Worm (Caenorhabditis elegans) whole organism, young adult: Measurements from ENCODE around the gene hal-3.
A peak's percentile ranks its signal among the peaks of the same experiment; 100 is the strongest.

ENCODE experiments used
- B0336.3 ChIP-seq: fragments of 200-800 bp; sonication (Bioruptor generic); IDR thresholded peaks from 2 replicates; pipeline ENCODE4 v1.3.6; 2022; ENCODE audit warnings: missing genetic modification characterization, missing compliant biosample characterization
- F10E7.11 ChIP-seq: sonication (generic microtip); optimal IDR thresholded peaks from 2 replicates; lab custom pipeline; 2017; ENCODE audit warnings: mild to moderate bottlenecking, missing genetic modification characterization, moderate library complexity, missing compliant biosample characterization
- F23B12.7 ChIP-seq: sonication (generic microtip); optimal IDR thresholded peaks from 2 replicates; lab custom pipeline; 2017; ENCODE audit warnings: missing genetic modification characterization, mild to moderate bottlenecking, missing compliant biosample characterization, antibody characterized with exemption, moderate library complexity; ENCODE audit not compliant: insufficient read depth
- F49E8.2 ChIP-seq: sonication (generic microtip); optimal IDR thresholded peaks from 3 replicates; lab custom pipeline; 2017; ENCODE audit warnings: missing genetic modification characterization, mild to moderate bottlenecking, missing compliant biosample characterization, antibody characterized with exemption, moderate library complexity; ENCODE audit not compliant: insufficient read depth
- T07F8.4 ChIP-seq: sonication (generic microtip); optimal IDR thresholded peaks from 2 replicates; lab custom pipeline; 2016; ENCODE audit warnings: mild to moderate bottlenecking, missing genetic modification characterization, moderate library complexity, missing compliant biosample characterization
- Y53G8AR.9 ChIP-seq: fragments of 200-800 bp; sonication (Bioruptor generic); conservative IDR thresholded peaks from 2 replicates; pipeline ENCODE4 v1.3.6; 2022; ENCODE audit warnings: missing genetic modification reagents, missing genetic modification characterization, missing compliant biosample characterization
- Y56A3A.18 ChIP-seq: fragments of 200-800 bp; sonication (Bioruptor generic); IDR thresholded peaks from 2 replicates; pipeline ENCODE4 v1.3.6; 2022; ENCODE audit warnings: missing genetic modification reagents, missing genetic modification characterization, missing compliant biosample characterization
- Y79H2A.3 ChIP-seq: fragments of 200-800 bp; sonication (Bioruptor generic); conservative IDR thresholded peaks from 2 replicates; pipeline ENCODE4 v1.3.6; 2022; ENCODE audit warnings: missing genetic modification reagents, missing genetic modification characterization, missing compliant biosample characterization
- Y95B8A.8 ChIP-seq: fragments of 200-800 bp; sonication (Bioruptor generic); IDR thresholded peaks from 2 replicates; pipeline ENCODE4 v1.3.6; 2022; ENCODE audit warnings: missing genetic modification reagents, missing genetic modification characterization, missing compliant biosample characterization
- ama-1 ChIP-seq, 3 experiments: fragments of 150-350 bp in 1 of 3; sonication (generic microtip) in 2 of 3; optimal IDR thresholded peaks; 2 replicates each; lab custom pipeline; 2014 to 2018; ENCODE audit warnings: missing biosample characterization in 2 of 3, missing genetic modification characterization in 2 of 3, missing genetic modification reagents in 2 of 3
- attf-5 ChIP-seq: fragments of 200-800 bp; sonication (Bioruptor generic); optimal IDR thresholded peaks from 2 replicates; lab custom pipeline; 2018; ENCODE audit warnings: mild to moderate bottlenecking, missing genetic modification characterization, missing compliant biosample characterization
- ccch-3 ChIP-seq: fragments of 200-800 bp; sonication (Bioruptor generic); optimal IDR thresholded peaks from 2 replicates; lab custom pipeline; 2018; ENCODE audit warnings: mild to moderate bottlenecking, missing genetic modification characterization, missing compliant biosample characterization
- cebp-1 ChIP-seq, 2 experiments: fragments of 200-800 bp in 1 of 2; sonication (Bioruptor generic) in 1 of 2; sonication (generic microtip) in 1 of 2; IDR thresholded peaks in 1 of 2; optimal IDR thresholded peaks in 1 of 2; 2 replicates each; pipeline versions ENCODE4 v1.3.6 to Lab custom; 2017 to 2022; ENCODE audit warnings: missing compliant biosample characterization in 2 of 2, missing genetic modification characterization in 2 of 2, mild to moderate bottlenecking in 1 of 2, missing genetic modification reagents in 1 of 2, moderate library complexity in 1 of 2
- cebp-2 ChIP-seq: fragments of 200-800 bp; sonication (Bioruptor generic); IDR thresholded peaks from 2 replicates; pipeline ENCODE4 v1.3.6; 2022; ENCODE audit warnings: missing genetic modification characterization, missing compliant biosample characterization
- ceh-100 ChIP-seq: fragments of 200-800 bp; sonication (Bioruptor generic); IDR thresholded peaks from 2 replicates; pipeline ENCODE4 v1.3.6; 2022; ENCODE audit warnings: missing genetic modification reagents, missing genetic modification characterization, missing compliant biosample characterization
- ceh-27 ChIP-seq: fragments of 200-800 bp; sonication (Bioruptor generic); optimal IDR thresholded peaks from 2 replicates; lab custom pipeline; 2018; ENCODE audit warnings: mild to moderate bottlenecking, missing genetic modification characterization, moderate library complexity, missing compliant biosample characterization
- ceh-58 ChIP-seq: fragments of 200-800 bp; sonication (Bioruptor generic); IDR thresholded peaks from 2 replicates; pipeline ENCODE4 v1.3.6; 2022; ENCODE audit warnings: missing genetic modification characterization, missing compliant biosample characterization
- ceh-79 ChIP-seq: sonication (generic microtip); optimal IDR thresholded peaks from 2 replicates; lab custom pipeline; 2017; ENCODE audit warnings: mild to moderate bottlenecking, missing genetic modification characterization, missing compliant biosample characterization
- chd-7 ChIP-seq: sonication (generic microtip); optimal IDR thresholded peaks from 2 replicates; lab custom pipeline; 2016; ENCODE audit warnings: mild to moderate bottlenecking, missing genetic modification characterization, moderate library complexity, missing compliant biosample characterization
- die-1 ChIP-seq: sonication (generic microtip); optimal IDR thresholded peaks from 2 replicates; lab custom pipeline; 2016; ENCODE audit warnings: missing genotype, mild to moderate bottlenecking, missing genetic modification characterization, missing compliant biosample characterization
- dpl-1 ChIP-seq: fragments of 150-350 bp; optimal IDR thresholded peaks from 2 replicates; lab custom pipeline; 2014; ENCODE audit warnings: missing biosample characterization, missing genetic modification reagents, missing genetic modification characterization
- egl-18 ChIP-seq: fragments of 200-800 bp; sonication (Bioruptor generic); IDR thresholded peaks from 2 replicates; pipeline ENCODE4 v1.3.6; 2022; ENCODE audit warnings: missing genetic modification reagents, missing genetic modification characterization, missing compliant biosample characterization
- egl-44 ChIP-seq: fragments of 200-800 bp; sonication (Bioruptor generic); IDR thresholded peaks from 2 replicates; pipeline ENCODE4 v1.3.6; 2022; ENCODE audit warnings: missing genetic modification reagents, missing genetic modification characterization, missing compliant biosample characterization
- fkh-3 ChIP-seq: sonication (generic microtip); optimal IDR thresholded peaks from 2 replicates; lab custom pipeline; 2016; ENCODE audit warnings: mild to moderate bottlenecking, missing genetic modification characterization, missing compliant biosample characterization
- gei-17 ChIP-seq: fragments of 200-800 bp; sonication (Bioruptor generic); optimal IDR thresholded peaks from 2 replicates; lab custom pipeline; 2018; ENCODE audit warnings: mild to moderate bottlenecking, missing genetic modification characterization, missing compliant biosample characterization
- him-1 ChIP-seq: sonication (generic microtip); optimal IDR thresholded peaks from 2 replicates; lab custom pipeline; 2016; ENCODE audit warnings: missing genotype, missing genetic modification reagents, missing genetic modification characterization, missing compliant biosample characterization
- hmg-1.2 ChIP-seq: fragments of 200-800 bp; sonication (Bioruptor generic); IDR thresholded peaks from 2 replicates; pipeline ENCODE4 v1.3.6; 2022; ENCODE audit warnings: missing genetic modification reagents, missing genetic modification characterization, missing compliant biosample characterization
- hrde-1 ChIP-seq: sonication (generic microtip); optimal IDR thresholded peaks from 2 replicates; lab custom pipeline; 2016; ENCODE audit warnings: missing genetic modification characterization, mild to moderate bottlenecking, missing compliant biosample characterization, moderate library complexity, missing genotype, missing genetic modification reagents, borderline replicate concordance
- lag-1 ChIP-seq: fragments of 200-800 bp; sonication (Bioruptor generic); IDR thresholded peaks from 2 replicates; pipeline ENCODE4 v1.3.6; 2022; ENCODE audit warnings: missing genetic modification reagents, missing genetic modification characterization, missing compliant biosample characterization
- lin-40 ChIP-seq: sonication (generic microtip); optimal IDR thresholded peaks from 2 replicates; lab custom pipeline; 2016; ENCODE audit warnings: missing genetic modification characterization, mild to moderate bottlenecking, missing compliant biosample characterization, missing genotype, missing genetic modification reagents
- lsl-1 ChIP-seq: fragments of 200-800 bp; sonication (Bioruptor generic); optimal IDR thresholded peaks from 2 replicates; lab custom pipeline; 2018; ENCODE audit warnings: mild to moderate bottlenecking, missing genetic modification characterization, moderate library complexity, missing compliant biosample characterization
- madf-8 ChIP-seq: fragments of 200-800 bp; sonication (Bioruptor generic); conservative IDR thresholded peaks from 2 replicates; pipeline ENCODE4 v1.3.6; 2022; ENCODE audit warnings: missing genetic modification reagents, missing genetic modification characterization, missing compliant biosample characterization
- mel-28 ChIP-seq: sonication (generic microtip); optimal IDR thresholded peaks from 2 replicates; lab custom pipeline; 2016; ENCODE audit warnings: borderline replicate concordance, mild to moderate bottlenecking, missing genetic modification characterization, missing compliant biosample characterization
- mes-4 ChIP-seq: sonication (generic microtip); optimal IDR thresholded peaks from 2 replicates; lab custom pipeline; 2016; ENCODE audit warnings: missing genotype, missing genetic modification characterization, missing compliant biosample characterization
- nfyb-1 ChIP-seq: fragments of 200-800 bp; sonication (Bioruptor generic); IDR thresholded peaks from 2 replicates; pipeline ENCODE4 v1.3.6; 2022; ENCODE audit warnings: missing genetic modification reagents, missing genetic modification characterization, missing compliant biosample characterization
- nhr-27 ChIP-seq: fragments of 200-800 bp; sonication (Bioruptor generic); optimal IDR thresholded peaks from 2 replicates; lab custom pipeline; 2018; ENCODE audit warnings: mild to moderate bottlenecking, missing genetic modification characterization, moderate library complexity, missing compliant biosample characterization
- repo-1 ChIP-seq: sonication (generic microtip); optimal IDR thresholded peaks from 2 replicates; lab custom pipeline; 2017; ENCODE audit warnings: mild to moderate bottlenecking, missing genetic modification characterization, missing compliant biosample characterization
- rpc-1 ChIP-seq, 2 experiments: fragments of 150-350 bp in 1 of 2; sonication (generic microtip) in 1 of 2; optimal IDR thresholded peaks; 2 replicates each; lab custom pipeline; 2014 to 2018; ENCODE audit warnings: missing biosample characterization in 1 of 2, missing genetic modification characterization in 1 of 2, missing genetic modification reagents in 1 of 2, missing genotype in 1 of 2
- zfh-2 ChIP-seq: fragments of 200-800 bp; sonication (Bioruptor generic); conservative IDR thresholded peaks from 2 replicates; pipeline ENCODE4 v1.3.6; 2022; ENCODE audit warnings: missing genetic modification reagents, missing genetic modification characterization, missing compliant biosample characterization
- ztf-22 ChIP-seq: fragments of 200-800 bp; sonication (Bioruptor generic); optimal IDR thresholded peaks from 2 replicates; lab custom pipeline; 2018; ENCODE audit warnings: mild to moderate bottlenecking, missing genetic modification characterization, moderate library complexity, missing compliant biosample characterization
- ztf-6 ChIP-seq: fragments of 200-800 bp; sonication (Bioruptor generic); IDR thresholded peaks from 2 replicates; pipeline ENCODE4 v1.3.6; 2022; ENCODE audit warnings: missing genetic modification reagents, missing genetic modification characterization, missing compliant biosample characterization

The hal-3 gene

ce11 chrII:9576707-9577106 lies 40.2 kb downstream of the hal-3 start:
- TF ChIP-seq T07F8.4 (no peak), F23B12.7 (tag; lab: Kevin White, UChicago) (no peak), ccch-3 (no peak), ceh-79 (tag; lab: Kevin White, UChicago) (no peak), cebp-2 (GFP tag; lab: Robert Waterston, UW) (no peak), dpl-1 (GFP tag; lab: Kevin White, UChicago) (no peak), mel-28 (tag; lab: Kevin White, UChicago) (no peak), Y95B8A.8 (GFP tag; lab: Robert Waterston, UW) (no peak), ceh-100 (GFP tag; lab: Robert Waterston, UW) (no peak), ama-1 (optimal IDR thresholded peaks at IDR 0.05; lab: Kevin White, UChicago) (no peak), ama-1 (GFP tag; optimal IDR thresholded peaks at IDR 0.05; lab: Kevin White, UChicago) (no peak), repo-1 (tag; lab: Kevin White, UChicago) (no peak), mes-4 (no peak), nfyb-1 (GFP tag; lab: Robert Waterston, UW) (no peak), lin-40 (tag; lab: Kevin White, UChicago) (no peak)
- TF ChIP-seq, all 124 proteins: peak for 0

- TF ChIP-seq Y79H2A.3 (GFP tag; lab: Robert Waterston, UW): no peak
- TF ChIP-seq madf-8 (GFP tag; lab: Robert Waterston, UW): no peak
- no peak for TF ChIP-seq him-1 (tag; lab: Kevin White, UChicago)
- no peak for TF ChIP-seq rpc-1 (optimal IDR thresholded peaks at IDR 0.05; lab: Kevin White, UChicago)
- TF ChIP-seq rpc-1 (tag; optimal IDR thresholded peaks at IDR 0.05; lab: Kevin White, UChicago): no peak
- no peak for TF ChIP-seq cebp-1 (GFP tag; IDR thresholded peaks at IDR 0.05; lab: Robert Waterston, UW)
- no peak for TF ChIP-seq cebp-1 (tag; optimal IDR thresholded peaks at IDR 0.05; lab: Kevin White, UChicago)
- no peak for TF ChIP-seq Y53G8AR.9
- no peak for TF ChIP-seq F10E7.11 (tag; lab: Kevin White, UChicago)
- TF ChIP-seq hmg-1.2 (GFP tag; lab: Robert Waterston, UW): no peak
- no peak for TF ChIP-seq fkh-3 (tag; lab: Kevin White, UChicago)
- TF ChIP-seq lsl-1: no peak
- no peak for TF ChIP-seq ztf-6 (GFP tag; lab: Robert Waterston, UW)
- no peak for TF ChIP-seq ztf-22
- no peak for TF ChIP-seq die-1 (tag; lab: Kevin White, UChicago)
- no peak for TF ChIP-seq dpl-1 (GFP tag; lab: Kevin White, UChicago)
- TF ChIP-seq F49E8.2 (tag; lab: Kevin White, UChicago): no peak
- no peak for TF ChIP-seq nhr-27 (tag; lab: Kevin White, UChicago)
- TF ChIP-seq gei-17 (GFP tag; lab: Kevin White, UChicago): no peak
These were observed 41.3 kb downstream of the hal-3 start, which contains the start of gene exc-7 for ce11 chrII:9575670-9576069. TSS of gene exc-7 (plus strand) at chrII:9575970.

ce11 chrII:9574406-9574805 lies 42.5 kb downstream of the hal-3 start:
- 0 out of 2 replicates have a peak, but pooled peaks have one; percentile 27 for TF ChIP-seq egl-18 (GFP tag; lab: Robert Waterston, UW)
- TF ChIP-seq zfh-2 (GFP tag; lab: Robert Waterston, UW): 0 out of 2 replicates have a peak, but pooled peaks have one; percentile 16
- no peak for TF ChIP-seq egl-44
- TF ChIP-seq hrde-1 (tag; lab: Kevin White, UChicago): no peak
- no peak for TF ChIP-seq Y56A3A.18
- TF ChIP-seq B0336.3: no peak
- no peak for TF ChIP-seq cebp-2 (GFP tag; lab: Robert Waterston, UW)
- no peak for TF ChIP-seq ceh-58 (GFP tag; lab: Robert Waterston, UW)
- no peak for TF ChIP-seq lag-1 (GFP tag; lab: Robert Waterston, UW)
- no peak for TF ChIP-seq attf-5
- TF ChIP-seq ceh-27 (GFP tag; lab: Kevin White, UChicago): peak; percentile 14
- TF ChIP-seq chd-7 (tag; lab: Kevin White, UChicago): peak; percentile 13
